Worm (Caenorhabditis elegans) whole organism, L4 larva: ENCODE results near the gene VF13D12L.3.

Source experiments
- F26F4.8 ChIP-seq: fragments of 200-800 bp; sonication (Bioruptor generic); conservative IDR thresholded peaks from 2 replicates; pipeline ENCODE4 v1.3.6; 2022; ENCODE audit warnings: missing genetic modification characterization, missing compliant biosample characterization
- F37D6.2 ChIP-seq: sonication (generic microtip); optimal IDR thresholded peaks from 2 replicates; lab custom pipeline; 2016; ENCODE audit warnings: mild to moderate bottlenecking, missing genetic modification characterization, missing compliant biosample characterization
- F44E2.7 ChIP-seq: fragments of 200-800 bp; sonication (Bioruptor generic); IDR thresholded peaks from 2 replicates; pipeline ENCODE4 v2.1.2; 2022; ENCODE audit warnings: missing genetic modification characterization, missing compliant biosample characterization
- F49E8.2 ChIP-seq: sonication (generic microtip); optimal IDR thresholded peaks from 2 replicates; lab custom pipeline; 2016; ENCODE audit warnings: missing compliant biosample characterization, mild to moderate bottlenecking, missing genetic modification characterization, borderline replicate concordance
- T26A8.4 ChIP-seq: fragments of 200-800 bp; sonication (Bioruptor generic); IDR thresholded peaks from 2 replicates; pipeline ENCODE4 v1.3.6; 2022; ENCODE audit warnings: missing genetic modification characterization, missing compliant biosample characterization
- Y75B8A.6 ChIP-seq: fragments of 200-800 bp; sonication (Bioruptor generic); IDR thresholded peaks from 2 replicates; pipeline ENCODE4 v1.3.6; 2022; ENCODE audit warnings: missing genetic modification reagents, missing genetic modification characterization, missing compliant biosample characterization
- ZK337.2 ChIP-seq: fragments of 200-800 bp; sonication (Bioruptor generic); IDR thresholded peaks from 2 replicates; pipeline ENCODE4 v1.3.6; 2022; ENCODE audit warnings: missing genetic modification reagents, missing genetic modification characterization, missing compliant biosample characterization
- aha-1 ChIP-seq: fragments of 150-350 bp; peaks from one replicate; lab custom pipeline; 2014; ENCODE audit warnings: missing biosample characterization, missing genetic modification characterization
- arid-1 ChIP-seq: fragments of 200-800 bp; sonication (Bioruptor generic); conservative IDR thresholded peaks from 2 replicates; pipeline ENCODE4 v1.3.6; 2022; ENCODE audit warnings: missing genetic modification reagents, missing genetic modification characterization, missing compliant biosample characterization
- ceh-20 ChIP-seq: fragments of 200-800 bp; sonication (Bioruptor generic); IDR thresholded peaks from 2 replicates; pipeline ENCODE4 v1.3.6; 2022; ENCODE audit warnings: missing genetic modification reagents, missing genetic modification characterization, missing compliant biosample characterization
- ceh-28 ChIP-seq: fragments of 150-350 bp; optimal IDR thresholded peaks from 2 replicates; lab custom pipeline; 2014; ENCODE audit warnings: missing biosample characterization, missing genetic modification reagents, missing genetic modification characterization
- ceh-44 ChIP-seq: fragments of 200-800 bp; sonication (Bioruptor generic); IDR thresholded peaks from 2 replicates; pipeline ENCODE4 v1.3.6; 2022; ENCODE audit warnings: missing genetic modification reagents, missing genetic modification characterization, missing compliant biosample characterization
- ceh-62 ChIP-seq: sonication (generic microtip); optimal IDR thresholded peaks from 2 replicates; lab custom pipeline; 2017; ENCODE audit warnings: missing biosample characterization, missing genetic modification characterization
- ctbp-1 ChIP-seq: fragments of 200-800 bp; sonication (Bioruptor generic); IDR thresholded peaks from 2 replicates; pipeline ENCODE4 v1.3.6; 2022; ENCODE audit warnings: missing genetic modification reagents, missing genetic modification characterization, missing compliant biosample characterization
- daf-12 ChIP-seq: fragments of 150-350 bp; optimal IDR thresholded peaks from 2 replicates; lab custom pipeline; 2014; ENCODE audit warnings: missing biosample characterization, missing genetic modification reagents, missing genetic modification characterization
- daf-19 ChIP-seq: fragments of 200-800 bp; sonication (Bioruptor generic); conservative IDR thresholded peaks from 2 replicates; pipeline ENCODE4 v1.3.6; 2022; ENCODE audit warnings: missing genetic modification characterization, missing compliant biosample characterization
- daf-8 ChIP-seq: fragments of 200-800 bp; sonication (Bioruptor generic); IDR thresholded peaks from 2 replicates; pipeline ENCODE4 v1.3.6; 2022; ENCODE audit warnings: missing genetic modification characterization, missing compliant biosample characterization
- dmd-6 ChIP-seq: fragments of 200-800 bp; sonication (Bioruptor generic); IDR thresholded peaks from 2 replicates; pipeline ENCODE4 v1.3.6; 2022; ENCODE audit warnings: missing genetic modification reagents, missing genetic modification characterization, missing compliant biosample characterization
- dmd-8 ChIP-seq: fragments of 200-800 bp; sonication (Bioruptor generic); IDR thresholded peaks from 2 replicates; pipeline ENCODE4 v1.3.6; 2022; ENCODE audit warnings: missing genetic modification characterization, missing compliant biosample characterization
- duxl-1 ChIP-seq: sonication (generic microtip); optimal IDR thresholded peaks from 2 replicates; lab custom pipeline; 2016; ENCODE audit warnings: mild to moderate bottlenecking, missing genetic modification characterization, moderate library complexity, missing compliant biosample characterization; ENCODE audit not compliant: poor library complexity
- dve-1 ChIP-seq: sonication (generic microtip); optimal IDR thresholded peaks from 2 replicates; lab custom pipeline; 2017; ENCODE audit warnings: antibody characterized with exemption, mild to moderate bottlenecking, missing genetic modification characterization, missing compliant biosample characterization; ENCODE audit not compliant: insufficient read depth
- egl-27 ChIP-seq: sonication (generic microtip); optimal IDR thresholded peaks from 3 replicates; lab custom pipeline; 2017; ENCODE audit warnings: missing biosample characterization, missing genetic modification reagents, missing genetic modification characterization
- fkh-10 ChIP-seq: fragments of 150-350 bp; optimal IDR thresholded peaks from 2 replicates; lab custom pipeline; 2014; ENCODE audit warnings: missing biosample characterization, missing genetic modification reagents, missing genetic modification characterization
- gei-8 ChIP-seq: fragments of 200-800 bp; sonication (Bioruptor generic); optimal IDR thresholded peaks from 2 replicates; lab custom pipeline; 2018; ENCODE audit warnings: mild to moderate bottlenecking, missing genetic modification characterization, missing compliant biosample characterization
- hlh-11 ChIP-seq: fragments of 200-800 bp; sonication (Bioruptor generic); optimal IDR thresholded peaks from 2 replicates; lab custom pipeline; 2018; ENCODE audit warnings: mild to moderate bottlenecking, missing genetic modification characterization, missing compliant biosample characterization
- lim-7 ChIP-seq: fragments of 200-800 bp; sonication (Bioruptor generic); IDR thresholded peaks from 2 replicates; pipeline ENCODE4 v1.3.6; 2022; ENCODE audit warnings: missing genetic modification characterization, missing compliant biosample characterization
- lin-13 ChIP-seq: fragments of 150-350 bp; optimal IDR thresholded peaks from 2 replicates; lab custom pipeline; 2014; ENCODE audit warnings: missing biosample characterization, missing genetic modification reagents, missing genetic modification characterization
- lin-39 ChIP-seq: fragments of 150-350 bp; optimal IDR thresholded peaks from 2 replicates; lab custom pipeline; 2014; ENCODE audit warnings: missing biosample characterization, missing genetic modification reagents, missing genetic modification characterization
- lir-3 ChIP-seq: sonication (generic microtip); optimal IDR thresholded peaks from 2 replicates; lab custom pipeline; 2016; ENCODE audit warnings: mild to moderate bottlenecking, missing genetic modification characterization, missing compliant biosample characterization
- lsy-2 ChIP-seq, 2 experiments: fragments of 150-350 bp in 1 of 2; sonication (generic microtip) in 1 of 2; optimal IDR thresholded peaks; 2 replicates each; lab custom pipeline; 2014 to 2017; ENCODE audit warnings: missing biosample characterization in 2 of 2, missing genetic modification characterization in 2 of 2
- mdt-29 ChIP-seq: fragments of 200-800 bp; sonication (Bioruptor generic); IDR thresholded peaks from 2 replicates; pipeline ENCODE4 v1.3.6; 2022; ENCODE audit warnings: missing genetic modification reagents, missing genetic modification characterization, missing compliant biosample characterization
- mep-1 ChIP-seq: fragments of 150-350 bp; sonication (generic microtip); optimal IDR thresholded peaks from 3 replicates; lab custom pipeline; 2014; ENCODE audit warnings: missing biosample characterization, missing genetic modification characterization
- mes-2 ChIP-seq: sonication (generic microtip); optimal IDR thresholded peaks from 2 replicates; lab custom pipeline; 2016; ENCODE audit warnings: missing genotype, mild to moderate bottlenecking, missing genetic modification characterization, missing compliant biosample characterization; ENCODE audit not compliant: poor library complexity, severe bottlenecking
- nhr-28 ChIP-seq: fragments of 150-350 bp; optimal IDR thresholded peaks from 2 replicates; lab custom pipeline; 2014; ENCODE audit warnings: missing biosample characterization, missing genetic modification characterization
- nhr-41 ChIP-seq: fragments of 200-800 bp; sonication (Bioruptor generic); IDR thresholded peaks from 2 replicates; pipeline ENCODE4 v1.3.6; 2022; ENCODE audit warnings: missing genetic modification reagents, missing genetic modification characterization, missing compliant biosample characterization
- nhr-48 ChIP-seq: sonication (generic microtip); optimal IDR thresholded peaks from 2 replicates; lab custom pipeline; 2016; ENCODE audit warnings: mild to moderate bottlenecking, missing genetic modification characterization, missing compliant biosample characterization
- nhr-6 ChIP-seq: fragments of 150-350 bp; optimal IDR thresholded peaks from 2 replicates; lab custom pipeline; 2014; ENCODE audit warnings: missing biosample characterization, missing genetic modification characterization
- pha-4 ChIP-seq, 2 experiments: fragments of 150-350 bp in 1 of 2; fragments of 200-800 bp in 1 of 2; sonication (Bioruptor generic) in 1 of 2; IDR thresholded peaks in 1 of 2; optimal IDR thresholded peaks in 1 of 2; 2 replicates each; pipeline versions ENCODE4 v1.3.6 to Lab custom; 2014 to 2022; ENCODE audit warnings: missing genetic modification characterization in 2 of 2, missing genetic modification reagents in 2 of 2, missing biosample characterization in 1 of 2, missing compliant biosample characterization in 1 of 2
- php-3 ChIP-seq: fragments of 200-800 bp; sonication (Bioruptor generic); IDR thresholded peaks from 2 replicates; pipeline ENCODE4 v1.3.6; 2022; ENCODE audit warnings: missing genetic modification reagents, missing genetic modification characterization, missing compliant biosample characterization
- pqm-1 ChIP-seq: sonication (generic microtip); optimal IDR thresholded peaks from 2 replicates; lab custom pipeline; 2017; ENCODE audit warnings: missing biosample characterization, missing genetic modification characterization
- rbr-2 ChIP-seq: sonication (generic microtip); optimal IDR thresholded peaks from 2 replicates; lab custom pipeline; 2016; ENCODE audit warnings: missing genotype, missing genetic modification characterization, missing compliant biosample characterization
- saeg-2 ChIP-seq: fragments of 200-800 bp; sonication (Bioruptor generic); IDR thresholded peaks from 2 replicates; pipeline ENCODE4 v1.3.6; 2022; ENCODE audit warnings: missing genetic modification reagents, missing genetic modification characterization, missing compliant biosample characterization
- sdz-12 ChIP-seq: fragments of 200-800 bp; sonication (Bioruptor generic); optimal IDR thresholded peaks from 2 replicates; lab custom pipeline; 2018; ENCODE audit warnings: mild to moderate bottlenecking, missing genetic modification characterization, missing compliant biosample characterization
- set-16 ChIP-seq: fragments of 200-800 bp; sonication (Bioruptor generic); IDR thresholded peaks from 2 replicates; pipeline ENCODE4 v1.3.6; 2022; ENCODE audit warnings: missing genetic modification reagents, missing genetic modification characterization, missing compliant biosample characterization
- spr-1 ChIP-seq: sonication (generic microtip); optimal IDR thresholded peaks from 2 replicates; lab custom pipeline; 2016; ENCODE audit warnings: mild to moderate bottlenecking, missing genetic modification characterization, missing compliant biosample characterization
- unc-62 ChIP-seq, 3 experiments: fragments of 150-350 bp in 1 of 3; sonication (generic microtip); optimal IDR thresholded peaks in 2 of 3; peaks in 1 of 3; 1 replicate in 1 of 3; 2 replicates in 2 of 3; lab custom pipeline; 2014 to 2017; ENCODE audit warnings: missing biosample characterization in 3 of 3, missing genetic modification characterization in 3 of 3, missing genetic modification reagents in 3 of 3, missing genotype in 1 of 3
- vab-7 ChIP-seq: fragments of 200-800 bp; sonication (Bioruptor generic); IDR thresholded peaks from 2 replicates; pipeline ENCODE4 v1.3.6; 2022; ENCODE audit warnings: missing genetic modification reagents, missing genetic modification characterization, missing compliant biosample characterization
- zfp-3 ChIP-seq: fragments of 200-800 bp; sonication (Bioruptor generic); conservative IDR thresholded peaks from 2 replicates; pipeline ENCODE4 v1.3.6; 2022; ENCODE audit warnings: missing genetic modification reagents, missing genetic modification characterization, missing compliant biosample characterization
- zip-2 ChIP-seq: fragments of 150-350 bp; optimal IDR thresholded peaks from 2 replicates; lab custom pipeline; 2014; ENCODE audit warnings: missing biosample characterization, missing genetic modification characterization
- ztf-11 ChIP-seq: fragments of 150-350 bp; optimal IDR thresholded peaks from 2 replicates; lab custom pipeline; 2014; ENCODE audit warnings: missing biosample characterization, missing genetic modification characterization

The VF13D12L.3 gene

ce11 chrII:11737347-11737746, 31.5 kb downstream of the VF13D12L.3 start (continued):
- TF ChIP-seq nhr-41 (GFP tag; lab: Robert Waterston, UW) (no peak), mep-1 (tag; lab: Kevin White, UChicago) (peak; percentile 31), lim-7 (no peak), sdz-12 (GFP tag; lab: Kevin White, UChicago) (no peak), F37D6.2 (tag; lab: Kevin White, UChicago) (no peak), F26F4.8 (GFP tag; lab: Robert Waterston, UW) (no peak), pha-4 (GFP tag; IDR thresholded peaks at IDR 0.05; lab: Robert Waterston, UW) (no peak), pha-4 (tag; optimal IDR thresholded peaks at IDR 0.05; lab: Kevin White, UChicago) (no peak), mdt-29 (GFP tag; lab: Robert Waterston, UW) (no peak), ceh-62 (tag; lab: Kevin White, UChicago) (no peak), dmd-8 (GFP tag; lab: Robert Waterston, UW) (no peak), gei-8 (GFP tag; lab: Kevin White, UChicago) (no peak), ztf-11 (tag; lab: Kevin White, UChicago) (no peak), lsy-2 (tag; optimal IDR thresholded peaks at IDR 0.05; lab: Kevin White, UChicago) (peak in 1 of 2 experiments; percentile 32), daf-19 (no peak), spr-1 (tag; lab: Kevin White, UChicago) (peak; percentile 9), ceh-44 (GFP tag; lab: Robert Waterston, UW) (no peak), aha-1 (peak; percentile 12), ceh-20 (GFP tag; lab: Robert Waterston, UW) (no peak), nhr-48 (tag; lab: Kevin White, UChicago) (no peak), pqm-1 (tag; lab: Kevin White, UChicago) (no peak), dmd-6 (GFP tag; lab: Robert Waterston, UW) (no peak), ZK337.2 (GFP tag; lab: Robert Waterston, UW) (no peak), T26A8.4 (GFP tag; lab: Robert Waterston, UW) (no peak), duxl-1 (tag; lab: Kevin White, UChicago) (no peak), nhr-6 (tag; lab: Kevin White, UChicago) (no peak), ceh-28 (tag; lab: Kevin White, UChicago) (no peak), hlh-11 (tag; lab: Kevin White, UChicago) (peak; percentile 33), daf-8 (no peak), mes-2 (tag; lab: Kevin White, UChicago) (no peak), lir-3 (tag; lab: Kevin White, UChicago) (no peak), F44E2.7 (GFP tag; lab: Robert Waterston, UW) (no peak), vab-7 (no peak), lin-39 (tag; lab: Kevin White, UChicago) (no peak), unc-62 (GFP tag; optimal IDR thresholded peaks at IDR 0.05 in 1 of 2; lab: Kevin White, UChicago) (peak in 1 of 2 experiments; percentile 79), unc-62 (tag; optimal IDR thresholded peaks at IDR 0.05; lab: Kevin White, UChicago) (no peak), lin-13 (GFP tag; lab: Kevin White, UChicago) (no peak), Y75B8A.6 (GFP tag; lab: Robert Waterston, UW) (no peak), dve-1 (tag; lab: Kevin White, UChicago) (no peak), arid-1 (no peak)

DNA sequence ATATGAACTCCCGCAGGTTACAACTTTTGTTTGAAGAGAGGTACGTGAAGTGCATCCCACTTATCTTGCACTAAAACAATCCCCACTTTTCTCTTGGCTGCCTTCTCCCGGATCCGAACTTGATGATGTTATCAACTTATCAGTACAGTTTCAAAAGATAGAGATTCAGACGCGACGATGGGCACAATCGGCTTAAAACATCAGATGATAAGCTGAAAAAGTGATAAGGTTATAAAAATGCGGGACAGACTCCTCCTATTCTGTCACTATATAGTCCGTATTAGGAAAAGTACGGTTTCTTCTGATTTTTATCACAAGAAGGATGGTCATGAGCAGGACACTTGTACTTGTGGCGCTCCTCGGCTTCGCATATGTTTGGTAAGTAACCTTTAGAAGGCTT, 33.4 kb downstream of the VF13D12L.3 start, which contains the start of gene ctsa-1.2:
ctsa-1.2 (plus strand) TSS at position 160 of the 400 bp plus-strand sequence.
- TF ChIP-seq nhr-28 (peak; percentile 74), set-16 (no peak), fkh-10 (GFP tag; lab: Kevin White, UChicago) (no peak), hlh-11 (tag; lab: Kevin White, UChicago) (peak; percentile 59), php-3 (GFP tag; lab: Robert Waterston, UW) (no peak), rbr-2 (tag; lab: Kevin White, UChicago) (no peak), zip-2 (no peak), egl-27 (tag; lab: Kevin White, UChicago) (no peak), saeg-2 (GFP tag; lab: Robert Waterston, UW) (no peak), pqm-1 (tag; lab: Kevin White, UChicago) (peak; percentile 68), aha-1 (peak; percentile 41), zfp-3 (GFP tag; lab: Robert Waterston, UW) (no peak), ctbp-1 (GFP tag; lab: Robert Waterston, UW) (no peak), ztf-11 (tag; lab: Kevin White, UChicago) (no peak), daf-12 (no peak), daf-19 (no peak), F49E8.2 (tag; lab: Kevin White, UChicago) (no peak), dmd-6 (GFP tag; lab: Robert Waterston, UW) (peak; percentile 78), ceh-28 (tag; lab: Kevin White, UChicago) (no peak)
